Fruit fly (Drosophila melanogaster): Measurements from ENCODE around the gene CG34367.
A peak's percentile ranks its signal among the peaks of the same experiment; 100 is the strongest.

CG34367 gene

dm6 chr2L:10339212-10339721 lies 14.4 kb downstream of the CG34367 start, which contains the start of gene SamDC (continued):
- TF ChIP-seq sc (optimal IDR thresholded peaks at IDR 0.05) (no peak), sc (GFP tag; optimal IDR thresholded peaks at IDR 0.05) (no peak), CG11695 (GFP tag; IDR thresholded peaks at IDR 0.05) (0 out of 3 replicates have a peak, but pooled peaks have one; percentile 39), CG12104 (GFP tag; optimal IDR thresholded peaks at IDR 0.05) (no peak), CG10321 (GFP tag; IDR thresholded peaks at IDR 0.05) (no peak), CG14667 (GFP tag; IDR thresholded peaks at IDR 0.05) (no peak), Dfd (GFP tag; optimal IDR thresholded peaks at IDR 0.05) (peak in 1 of 2 experiments; percentile 77), CG1602 (GFP tag; optimal IDR thresholded peaks at IDR 0.05) (peak; percentile 39), Fer2 (tag; optimal IDR thresholded peaks at IDR 0.05) (no peak), pan (optimal IDR thresholded peaks at IDR 0.05) (no peak), pan (GFP tag; optimal IDR thresholded peaks at IDR 0.05 in 1 of 2, IDR thresholded peaks at IDR 0.05 in 1 of 2) (peak in 1 of 2 experiments; percentile 49), Gug (GFP tag; IDR thresholded peaks at IDR 0.05) (no peak), Med (GFP tag) (peak; percentile 91), dan (GFP tag; IDR thresholded peaks at IDR 0.05) (no peak), CG2199 (GFP tag; IDR thresholded peaks at IDR 0.05) (peak; percentile 67; the same call in 2 of the 3 replicates), ATbp (GFP tag; optimal IDR thresholded peaks at IDR 0.05) (no peak), CG8290 (GFP tag; optimal IDR thresholded peaks at IDR 0.05) (peak; percentile 80), CG8290 (tag; optimal IDR thresholded peaks at IDR 0.05) (peak; percentile 1 to 79), CG1233 (GFP tag; optimal IDR thresholded peaks at IDR 0.05) (no peak), CG13123 (GFP tag; optimal IDR thresholded peaks at IDR 0.05) (peak; percentile 12), dysf (GFP tag; IDR thresholded peaks at IDR 0.05) (peak; percentile 59; the same call in 1 of the 3 replicates), Atf6 (GFP tag; IDR thresholded peaks at IDR 0.05) (peak; percentile 46; the same call in 1 of the 2 replicates), CG10959 (GFP tag; IDR thresholded peaks at IDR 0.05) (no peak), CG12744 (GFP tag; optimal IDR thresholded peaks at IDR 0.05) (no peak), CG12299 (tag; optimal IDR thresholded peaks at IDR 0.05) (no peak), pb (GFP tag; optimal IDR thresholded peaks at IDR 0.05) (peak; percentile 39), Rfx (GFP tag; IDR thresholded peaks at IDR 0.05) (peak; percentile 69), CG8478 (optimal IDR thresholded peaks at IDR 0.05) (no peak), CG15269 (tag; optimal IDR thresholded peaks at IDR 0.05) (peak; percentile 72), CG11723 (GFP tag; optimal IDR thresholded peaks at IDR 0.05) (peak; percentile 1), CG31388 (GFP tag; optimal IDR thresholded peaks at IDR 0.05) (no peak), bowl (GFP tag; IDR thresholded peaks at IDR 0.05) (no peak), grau (tag; optimal IDR thresholded peaks at IDR 0.05) (peak; percentile 62), esg (GFP tag; conservative IDR thresholded peaks at IDR 0.05) (no peak), bab2 (GFP tag; optimal IDR thresholded peaks at IDR 0.05) (no peak), YL-1 (GFP tag; optimal IDR thresholded peaks at IDR 0.05) (peak; percentile 61), Aef1 (GFP tag; IDR thresholded peaks at IDR 0.05) (peak; percentile 24; the same call in 1 of the 3 replicates), NC2β (GFP tag; optimal IDR thresholded peaks at IDR 0.05) (no peak), sqz (GFP tag; optimal IDR thresholded peaks at IDR 0.05) (no peak), CG2129 (GFP tag; IDR thresholded peaks at IDR 0.05; ENCODE audit: partially characterized antibody) (peak; percentile 57; the same call in 1 of the 2 replicates), ttk (GFP tag; IDR thresholded peaks at IDR 0.05) (no peak; the same call in 1 of the 2 replicates), D (optimal IDR thresholded peaks at IDR 0.05) (no peak), D (GFP tag; optimal IDR thresholded peaks at IDR 0.05) (no peak), sna (GFP tag; IDR thresholded peaks at IDR 0.05; ENCODE audit: partially characterized antibody) (peak; percentile 63), CG15696 (tag; optimal IDR thresholded peaks at IDR 0.05) (peak; percentile 23), HLH3B (GFP tag; IDR thresholded peaks at IDR 0.05) (peak; percentile 52; the same call in 1 of the 2 replicates), sd (tag; optimal IDR thresholded peaks at IDR 0.05) (peak; percentile 27), CG8388 (GFP tag; optimal IDR thresholded peaks at IDR 0.05) (peak; percentile 99), CG17912 (GFP tag; optimal IDR thresholded peaks at IDR 0.05) (no peak), CG17361 (GFP tag; IDR thresholded peaks at IDR 0.05) (peak; percentile 4), gro (GFP tag; optimal IDR thresholded peaks at IDR 0.05) (peak; percentile 52), Lhr (GFP tag; optimal IDR thresholded peaks at IDR 0.05) (peak; percentile 79), chn (GFP tag; optimal IDR thresholded peaks at IDR 0.05) (peak; percentile 10)

Measured in whole organism, embryonic.